Worm (Caenorhabditis elegans) whole organism, mixed stage, embryonic: ENCODE results near the gene mel-28.
"Not testable (repeated sequence)": the region's sequence is repeated elsewhere in the genome, so short reads cannot be mapped to it uniquely, and the experiment has no call there.

ENCODE experiments used
- M03D4.4 ChIP-seq: sonication (generic microtip); optimal IDR thresholded peaks from 2 replicates; lab custom pipeline; 2017; ENCODE audit warnings: mild to moderate bottlenecking, missing genetic modification characterization, missing compliant biosample characterization
- bed-3 ChIP-seq: fragments of 200-800 bp; sonication (Bioruptor generic); optimal IDR thresholded peaks from 3 replicates; lab custom pipeline; 2018; ENCODE audit warnings: mild to moderate bottlenecking, missing genetic modification characterization, moderate library complexity, missing compliant biosample characterization
- blmp-1 ChIP-seq: fragments of 150-350 bp; optimal IDR thresholded peaks from 2 replicates; lab custom pipeline; 2014; ENCODE audit warnings: missing biosample characterization, missing genetic modification characterization
- ceh-39 ChIP-seq: fragments of 150-350 bp; optimal IDR thresholded peaks from 2 replicates; lab custom pipeline; 2014; ENCODE audit warnings: missing biosample characterization, missing genetic modification characterization
- ceh-43 ChIP-seq: fragments of 200-800 bp; sonication (Bioruptor generic); optimal IDR thresholded peaks from 2 replicates; lab custom pipeline; 2018; ENCODE audit warnings: mild to moderate bottlenecking, missing genetic modification characterization, moderate library complexity, missing compliant biosample characterization
- ceh-83 ChIP-seq: fragments of 200-800 bp; sonication (Bioruptor generic); optimal IDR thresholded peaks from 2 replicates; lab custom pipeline; 2018; ENCODE audit warnings: mild to moderate bottlenecking, missing genetic modification characterization, missing compliant biosample characterization
- ces-1 ChIP-seq: fragments of 150-350 bp; optimal IDR thresholded peaks from 2 replicates; lab custom pipeline; 2014; ENCODE audit warnings: missing biosample characterization, missing genetic modification reagents, missing genetic modification characterization
- cnd-1 ChIP-seq: fragments of 200-800 bp; sonication (Bioruptor generic); optimal IDR thresholded peaks from 2 replicates; lab custom pipeline; 2018; ENCODE audit warnings: mild to moderate bottlenecking, missing genetic modification characterization, missing compliant biosample characterization
- drap-1 ChIP-seq: fragments of 200-800 bp; sonication (Bioruptor generic); optimal IDR thresholded peaks from 3 replicates; lab custom pipeline; 2018; ENCODE audit warnings: mild to moderate bottlenecking, missing genetic modification characterization, missing compliant biosample characterization
- elt-3 ChIP-seq: fragments of 150-350 bp; optimal IDR thresholded peaks from 2 replicates; lab custom pipeline; 2014; ENCODE audit warnings: missing biosample characterization, missing genetic modification characterization
- flh-1 ChIP-seq: fragments of 200-800 bp; sonication (Bioruptor generic); optimal IDR thresholded peaks from 2 replicates; lab custom pipeline; 2018; ENCODE audit warnings: mild to moderate bottlenecking, missing genetic modification characterization, moderate library complexity, missing compliant biosample characterization
- ham-2 ChIP-seq: fragments of 200-800 bp; sonication (Bioruptor generic); optimal IDR thresholded peaks from 2 replicates; lab custom pipeline; 2018; ENCODE audit warnings: mild to moderate bottlenecking, missing genetic modification characterization, missing compliant biosample characterization
- hlh-1 ChIP-seq: fragments of 150-350 bp; optimal IDR thresholded peaks from 2 replicates; lab custom pipeline; 2014; ENCODE audit warnings: missing biosample characterization, missing genetic modification reagents, missing genetic modification characterization
- lin-13 ChIP-seq: fragments of 150-350 bp; optimal IDR thresholded peaks from 2 replicates; lab custom pipeline; 2014; ENCODE audit warnings: missing biosample characterization, missing genetic modification characterization
- lin-32 ChIP-seq: fragments of 200-800 bp; sonication (Bioruptor generic); optimal IDR thresholded peaks from 2 replicates; lab custom pipeline; 2018; ENCODE audit warnings: mild to moderate bottlenecking, missing genetic modification characterization, missing compliant biosample characterization
- lsy-2 ChIP-seq: fragments of 150-350 bp; optimal IDR thresholded peaks from 2 replicates; lab custom pipeline; 2014; ENCODE audit warnings: missing biosample characterization, missing genetic modification characterization
- mab-5 ChIP-seq: fragments of 150-350 bp; optimal IDR thresholded peaks from 2 replicates; lab custom pipeline; 2014; ENCODE audit warnings: missing biosample characterization, missing genetic modification characterization
- mep-1 ChIP-seq: fragments of 150-350 bp; optimal IDR thresholded peaks from 2 replicates; lab custom pipeline; 2017; ENCODE audit warnings: missing biosample characterization, missing genetic modification reagents, missing genetic modification characterization, inconsistent platforms
- nhr-12 ChIP-seq: fragments of 150-350 bp; optimal IDR thresholded peaks from 2 replicates; lab custom pipeline; 2014; ENCODE audit warnings: missing biosample characterization, missing genetic modification characterization
- nhr-2 ChIP-seq: fragments of 150-350 bp; optimal IDR thresholded peaks from 2 replicates; lab custom pipeline; 2014; ENCODE audit warnings: missing biosample characterization, missing genetic modification characterization
- nhr-28 ChIP-seq: fragments of 150-350 bp; optimal IDR thresholded peaks from 2 replicates; lab custom pipeline; 2014; ENCODE audit warnings: missing biosample characterization, missing genetic modification characterization
- nhr-76 ChIP-seq: sonication (generic microtip); optimal IDR thresholded peaks from 2 replicates; lab custom pipeline; 2017; ENCODE audit warnings: missing biosample characterization, missing genetic modification characterization
- pha-4 ChIP-seq: fragments of 150-350 bp; optimal IDR thresholded peaks from 2 replicates; lab custom pipeline; 2018; ENCODE audit warnings: missing biosample characterization, missing genetic modification reagents, missing genetic modification characterization
- snpc-4 ChIP-seq: fragments of 150-350 bp; optimal IDR thresholded peaks from 2 replicates; lab custom pipeline; 2014; ENCODE audit warnings: missing biosample characterization, missing genetic modification characterization
- sptf-1 ChIP-seq: sonication (generic microtip); optimal IDR thresholded peaks from 2 replicates; lab custom pipeline; 2017; ENCODE audit warnings: mild to moderate bottlenecking, missing genetic modification characterization, moderate library complexity, missing compliant biosample characterization
- tbx-8 ChIP-seq: fragments of 200-800 bp; sonication (Bioruptor generic); optimal IDR thresholded peaks from 2 replicates; lab custom pipeline; 2018; ENCODE audit warnings: mild to moderate bottlenecking, missing genetic modification characterization, moderate library complexity, missing compliant biosample characterization
- unc-120 ChIP-seq: sonication (generic microtip); optimal IDR thresholded peaks from 2 replicates; lab custom pipeline; 2017; ENCODE audit warnings: missing genetic modification characterization, missing compliant biosample characterization; ENCODE audit not compliant: poor library complexity, severe bottlenecking
- unc-62 ChIP-seq: fragments of 150-350 bp; optimal IDR thresholded peaks from 2 replicates; lab custom pipeline; 2014; ENCODE audit warnings: missing biosample characterization, missing genetic modification reagents, missing genetic modification characterization
- zip-8 ChIP-seq: fragments of 150-350 bp; optimal IDR thresholded peaks from 2 replicates; lab custom pipeline; 2014; ENCODE audit warnings: missing biosample characterization, missing genetic modification characterization
- ztf-11 ChIP-seq: fragments of 150-350 bp; optimal IDR thresholded peaks from 2 replicates; lab custom pipeline; 2014; ENCODE audit warnings: missing biosample characterization, missing genetic modification characterization

The mel-28 gene

ce11 chrIII:4785714-4786113, at the start of gene mel-28:
Gene mel-28 (plus strand): TSS chrIII:4786080.
- TF ChIP-seq sptf-1 (tag; lab: Kevin White, UChicago), result no peak
- no peak for TF ChIP-seq nhr-2 (tag; lab: Kevin White, UChicago)
- no peak for TF ChIP-seq nhr-12 (tag; lab: Kevin White, UChicago)
- no peak for TF ChIP-seq lsy-2 (tag; lab: Kevin White, UChicago)
- no peak for TF ChIP-seq cnd-1 (tag; lab: Kevin White, UChicago)
- no peak for TF ChIP-seq snpc-4
- TF ChIP-seq mep-1 (tag; lab: Kevin White, UChicago), result no peak
- TF ChIP-seq unc-120, result no peak
- TF ChIP-seq tbx-8 (GFP tag; lab: Kevin White, UChicago), result no peak
- no peak for TF ChIP-seq M03D4.4 (tag; lab: Kevin White, UChicago)
- TF ChIP-seq, all 35 proteins: peak for 0

DNA sequence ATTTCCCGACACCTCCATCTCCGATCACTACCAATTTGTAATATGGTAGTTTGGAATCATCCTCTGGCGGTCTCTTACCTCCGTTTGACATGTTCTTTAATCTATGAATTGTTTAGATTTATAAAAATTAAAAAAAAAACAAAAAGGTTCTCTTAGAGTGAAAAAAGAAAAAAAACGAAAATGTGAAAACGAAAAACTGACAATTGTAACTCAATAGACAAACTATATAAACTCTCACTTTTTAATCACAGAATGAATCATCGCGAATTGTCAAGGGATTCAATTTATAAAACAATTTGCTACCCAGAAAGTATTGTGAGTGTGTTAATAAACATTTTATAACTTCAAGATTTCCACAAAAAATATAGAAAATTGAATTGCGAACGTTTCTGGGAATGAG, 45.9 kb upstream of the mel-28 start, which contains the start of gene ras-2:
Gene ras-2 (minus strand): TSS at position 101 of the 400 bp plus-strand sequence.
- TF ChIP-seq flh-1 (GFP tag; lab: Kevin White, UChicago) (no peak), mep-1 (tag; lab: Kevin White, UChicago) (no peak), ham-2 (GFP tag; lab: Kevin White, UChicago) (no peak), zip-8 (no peak), ceh-83 (GFP tag; lab: Kevin White, UChicago) (no peak), mab-5 (tag; lab: Kevin White, UChicago) (no peak), nhr-76 (tag; lab: Kevin White, UChicago) (no peak), nhr-2 (tag; lab: Kevin White, UChicago) (no peak), tbx-8 (GFP tag; lab: Kevin White, UChicago) (no peak), lin-32 (no peak), pha-4 (tag; lab: Kevin White, UChicago) (no peak), blmp-1 (tag; lab: Kevin White, UChicago) (no peak), lsy-2 (tag; lab: Kevin White, UChicago) (no peak), hlh-1 (tag; lab: Kevin White, UChicago) (no peak), drap-1 (GFP tag; lab: Kevin White, UChicago) (no peak), M03D4.4 (tag; lab: Kevin White, UChicago) (no peak), snpc-4 (no peak), nhr-12 (tag; lab: Kevin White, UChicago) (no peak), ceh-43 (GFP tag; lab: Kevin White, UChicago) (no peak), sptf-1 (tag; lab: Kevin White, UChicago) (no peak)
- TF ChIP-seq, all 35 proteins: peak for 0

- TF ChIP-seq bed-3 (GFP tag; lab: Kevin White, UChicago), result no peak
- TF ChIP-seq nhr-12 (tag; lab: Kevin White, UChicago), result no peak
- no peak for TF ChIP-seq unc-62 (GFP tag; lab: Kevin White, UChicago)
- TF ChIP-seq lin-13, result no peak
- TF ChIP-seq ces-1, result no peak
- no peak for TF ChIP-seq nhr-76 (tag; lab: Kevin White, UChicago)
- no peak for TF ChIP-seq blmp-1 (tag; lab: Kevin White, UChicago)
- TF ChIP-seq flh-1 (GFP tag; lab: Kevin White, UChicago), result no peak
- no peak for TF ChIP-seq lsy-2 (tag; lab: Kevin White, UChicago)
- TF ChIP-seq ceh-83 (GFP tag; lab: Kevin White, UChicago), result no peak
- TF ChIP-seq mep-1 (tag; lab: Kevin White, UChicago), result no peak
These were observed 45.1 kb upstream of the mel-28 start for ce11 chrIII:4740820-4741219.

ce11 chrIII:4742620-4743019, 43.3 kb upstream of the mel-28 start, which contains the start of gene twk-6:
Gene twk-6 (plus strand): TSS chrIII:4742920.
- TF ChIP-seq cnd-1 (tag; lab: Kevin White, UChicago); drap-1 (GFP tag; lab: Kevin White, UChicago); nhr-76 (tag; lab: Kevin White, UChicago): not testable (repeated sequence)

DNA sequence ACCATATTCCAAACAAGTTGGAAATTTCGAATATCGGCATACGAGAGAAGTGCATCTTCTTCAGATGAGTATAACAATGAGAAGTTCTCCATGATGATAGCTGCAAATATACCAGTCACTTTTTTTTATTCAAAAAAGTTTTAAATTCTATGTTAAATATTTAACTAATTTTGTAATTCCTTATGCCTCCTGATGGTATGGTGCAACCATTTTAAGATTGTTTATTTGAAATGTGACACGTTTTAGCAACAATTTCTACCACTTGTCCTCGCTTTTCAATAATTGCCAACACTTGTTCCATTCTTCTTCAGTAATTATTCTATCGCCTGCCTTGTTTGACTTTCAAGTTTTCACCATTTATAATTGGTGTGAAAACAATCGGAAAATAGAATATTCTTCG, 39.9 kb upstream of the mel-28 start, which contains the start of gene F17C8.6:
Gene F17C8.6 (minus strand): TSS at position 101 of the 400 bp plus-strand sequence.
- no peak for TF ChIP-seq lsy-2 (tag; lab: Kevin White, UChicago)

DNA sequence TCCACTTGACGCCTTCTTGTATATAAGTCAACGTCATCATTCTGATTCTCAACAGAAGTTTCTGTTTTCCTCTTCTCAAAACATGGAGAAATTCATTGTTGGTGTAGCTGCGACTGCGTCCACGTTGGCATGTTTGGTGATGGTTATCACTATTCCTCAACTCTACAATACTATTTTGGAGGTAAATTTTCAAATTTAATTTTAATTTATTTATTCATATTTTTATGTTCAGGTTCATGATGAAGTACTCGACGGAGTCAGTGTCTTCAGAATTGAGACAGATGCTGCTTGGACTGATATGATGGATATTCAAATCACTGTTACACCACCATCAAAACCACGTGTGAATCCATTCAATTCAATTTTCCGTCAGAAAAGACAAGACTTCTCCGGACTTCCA, 37.8 kb upstream of the mel-28 start, which contains the start of gene col-89:
Gene col-89 (plus strand): TSS at position 19 of the 400 bp plus-strand sequence.
- no peak for TF ChIP-seq ceh-39 (tag; lab: Kevin White, UChicago)
- TF ChIP-seq ztf-11 (tag; lab: Kevin White, UChicago), result no peak
- no peak for TF ChIP-seq unc-62 (GFP tag; lab: Kevin White, UChicago)
- no peak for TF ChIP-seq snpc-4
- no peak for TF ChIP-seq flh-1 (GFP tag; lab: Kevin White, UChicago)
- TF ChIP-seq drap-1 (GFP tag; lab: Kevin White, UChicago), result no peak
- no peak for TF ChIP-seq lin-32
- no peak for TF ChIP-seq nhr-28 (tag; lab: Kevin White, UChicago)
- TF ChIP-seq elt-3, result no peak
